Fruit fly (Drosophila melanogaster) whole organism, wandering third instar larva: ENCODE data around the gene CycT.

Experiments
- Abd-B ChIP-seq: fragments of >200 bp; optimal IDR thresholded peaks from 2 replicates; lab custom pipeline; 2017; ENCODE audit warnings: missing biosample characterization, missing genetic modification characterization
- CG9705 ChIP-seq: fragments of 200-800 bp; sonication (Bioruptor generic); optimal IDR thresholded peaks from 2 replicates; lab custom pipeline; 2018; ENCODE audit warnings: missing biosample characterization, mild to moderate bottlenecking, missing genetic modification characterization
- Dfd ChIP-seq: fragments of >200 bp; optimal IDR thresholded peaks from 2 replicates; lab custom pipeline; 2017; ENCODE audit warnings: missing biosample characterization, missing genetic modification characterization
- GATAd ChIP-seq: sonication (Bioruptor generic); optimal IDR thresholded peaks from 2 replicates; lab custom pipeline; 2016; ENCODE audit warnings: missing biosample characterization, missing genetic modification characterization
- Hr78 ChIP-seq: fragments of >200 bp; optimal IDR thresholded peaks from 2 replicates; lab custom pipeline; 2017; ENCODE audit warnings: missing biosample characterization, missing genetic modification characterization
- Jra ChIP-seq: sonication (Bioruptor generic); optimal IDR thresholded peaks from 2 replicates; lab custom pipeline; 2016; ENCODE audit warnings: missing biosample characterization, missing genetic modification characterization
- Myc ChIP-seq: fragments of >200 bp; optimal IDR thresholded peaks from 2 replicates; lab custom pipeline; 2017
- N ChIP-seq: fragments of >200 bp; optimal IDR thresholded peaks from 2 replicates; lab custom pipeline; 2018; ENCODE audit warnings: missing biosample characterization, missing external identifiers, missing genetic modification characterization
- dl ChIP-seq, 2 experiments: fragments of 175-275, 200-275 bp in 1 of 2; fragments of 200-275 bp in 1 of 2; sonication (Bioruptor generic); optimal IDR thresholded peaks; lab custom pipeline; 2018; ENCODE audit warnings: mild to moderate bottlenecking in 2 of 2, missing biosample characterization in 2 of 2, missing genetic modification characterization in 2 of 2, moderate library complexity in 2 of 2; ENCODE audit not compliant: partially characterized antibody in 2 of 2, insufficient read depth in 1 of 2
- lola ChIP-seq: fragments of >200 bp; optimal IDR thresholded peaks from 2 replicates; lab custom pipeline; 2017; ENCODE audit warnings: missing biosample characterization, missing genetic modification characterization
- pan ChIP-seq: fragments of >200 bp; optimal IDR thresholded peaks from 2 replicates; lab custom pipeline; 2017
- psq ChIP-seq: fragments of 200-800 bp; sonication (Bioruptor generic); optimal IDR thresholded peaks from 3 replicates; lab custom pipeline; 2017; ENCODE audit warnings: missing biosample characterization, mild to moderate bottlenecking, missing genetic modification characterization, moderate library complexity
- sage ChIP-seq: fragments of 200-800 bp; sonication (Bioruptor generic); optimal IDR thresholded peaks from 2 replicates; lab custom pipeline; 2016; ENCODE audit warnings: missing biosample characterization, mild to moderate bottlenecking, missing genetic modification characterization
- tai ChIP-seq: sonication (Bioruptor generic); optimal IDR thresholded peaks from 2 replicates; lab custom pipeline; 2016; ENCODE audit warnings: missing biosample characterization, missing genetic modification characterization

DNA sequence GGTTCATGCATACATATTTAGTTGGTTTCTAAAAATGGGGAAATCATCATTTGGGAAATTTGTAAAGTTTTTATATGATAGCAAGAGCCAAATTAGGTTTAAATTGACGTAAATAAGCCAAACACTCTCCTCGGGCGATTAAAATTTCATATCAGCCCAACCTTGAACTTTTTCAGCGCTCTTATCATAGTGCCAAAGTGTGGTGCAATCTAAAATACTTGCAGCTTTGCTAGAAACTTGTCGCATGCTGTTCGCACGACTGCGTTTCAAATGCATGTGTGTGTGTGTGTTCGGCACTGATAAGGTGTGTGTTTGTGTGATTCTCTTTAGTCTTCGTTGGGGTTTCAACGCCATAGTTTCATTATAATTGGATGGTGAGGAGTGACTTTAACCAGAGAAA is 50.8 kb downstream of the CycT start:
- TF ChIP-seq N (GFP tag; lab: Kevin White, UChicago) (no peak), lola (GFP tag; lab: Kevin White, UChicago) (no peak), psq (GFP tag; lab: Kevin White, UChicago) (no peak), Hr78 (GFP tag; lab: Kevin White, UChicago) (no peak), CG9705 (GFP tag; lab: Kevin White, UChicago) (no peak), Jra (GFP tag; lab: Kevin White, UChicago) (no peak), Dfd (GFP tag; lab: Kevin White, UChicago) (no peak), Myc (lab: Kevin White, UChicago) (no peak), pan (no peak), GATAd (GFP tag; lab: Kevin White, UChicago) (no peak), dl (GFP tag; optimal IDR thresholded peaks at IDR 0.05; lab: Kevin White, UChicago; ENCODE audit: insufficient read depth in 1 of 2, partially characterized antibody in 2 of 2) (no peak), Abd-B (GFP tag; lab: Kevin White, UChicago) (no peak), tai (no peak), sage (GFP tag; lab: Kevin White, UChicago) (no peak)
